Worm (Caenorhabditis elegans): ENCODE data around the gene stg-2.

Gene stg-2

ce11 chrX:8608756-8609155 is 35.0 kb downstream of the stg-2 start:
- TF ChIP-seq pha-2 (tag; optimal IDR thresholded peaks at IDR 0.05): no peak
- TF ChIP-seq dve-1 (tag; optimal IDR thresholded peaks at IDR 0.05): no peak
- TF ChIP-seq madf-2 (tag; optimal IDR thresholded peaks at IDR 0.05): no peak
- TF ChIP-seq nfya-1 (tag; optimal IDR thresholded peaks at IDR 0.05): no peak
- peak; percentile 2 for TF ChIP-seq gmeb-2 (tag; optimal IDR thresholded peaks at IDR 0.05)
- TF ChIP-seq fkh-10 (GFP tag; optimal IDR thresholded peaks at IDR 0.05): no peak
- TF ChIP-seq rnt-1 (tag; optimal IDR thresholded peaks at IDR 0.05): peak; percentile 45
- TF ChIP-seq unc-42 (tag; optimal IDR thresholded peaks at IDR 0.05): no peak
- no peak for TF ChIP-seq lim-6 (tag; optimal IDR thresholded peaks at IDR 0.05)
- TF ChIP-seq syd-9 (tag; optimal IDR thresholded peaks at IDR 0.05): no peak
- no peak for TF ChIP-seq ets-4 (tag; optimal IDR thresholded peaks at IDR 0.05)
- no peak for TF ChIP-seq Y22D7AL.16 (tag; optimal IDR thresholded peaks at IDR 0.05)
- TF ChIP-seq che-1 (tag; optimal IDR thresholded peaks at IDR 0.05): no peak
- no peak for TF ChIP-seq ceh-34 (tag; optimal IDR thresholded peaks at IDR 0.05)
- TF ChIP-seq ceh-19 (GFP tag; optimal IDR thresholded peaks at IDR 0.05): no peak
- no peak for TF ChIP-seq tbx-7 (tag; optimal IDR thresholded peaks at IDR 0.05)
- no peak for TF ChIP-seq eyg-1 (tag; optimal IDR thresholded peaks at IDR 0.05)

DNA sequence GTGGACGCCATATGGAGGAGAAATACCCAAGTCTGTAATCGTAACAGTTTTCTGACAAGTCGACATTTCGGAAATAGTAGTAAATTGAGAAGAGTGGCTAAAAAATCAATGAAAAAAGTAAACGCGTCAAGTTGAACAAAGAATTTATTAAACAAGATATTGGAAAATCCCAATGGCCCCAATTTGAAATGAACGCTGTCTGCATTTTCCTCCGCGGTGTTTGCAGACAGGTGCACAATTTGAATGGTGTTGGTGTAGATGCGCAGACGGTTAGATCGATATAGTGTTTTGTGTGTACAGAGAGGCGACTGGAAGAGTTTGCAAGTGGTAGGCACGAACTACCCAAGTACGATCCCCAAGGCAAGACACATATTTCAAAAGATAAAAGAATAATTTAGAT is 38.7 kb downstream of the stg-2 start, which contains the start of the genes H35N09.2 and H35N09.1:
Gene H35N09.2, minus strand, starts transcription at position 54 of the 400 bp plus-strand sequence.
Gene H35N09.1, plus strand, starts transcription at position 335 of the 400 bp plus-strand sequence.
- TF ChIP-seq nfya-1 (tag; optimal IDR thresholded peaks at IDR 0.05): peak; percentile 55
- TF ChIP-seq ceh-24 (tag; optimal IDR thresholded peaks at IDR 0.05): no peak
- peak; percentile 0 for TF ChIP-seq ceh-34 (tag; optimal IDR thresholded peaks at IDR 0.05)
- peak; percentile 4 for TF ChIP-seq tbx-2 (tag; optimal IDR thresholded peaks at IDR 0.05)

ce11 chrX:8604160-8604559 is 39.6 kb downstream of the stg-2 start:
- TF ChIP-seq che-1 (tag; optimal IDR thresholded peaks at IDR 0.05) (no peak), ceh-18 (tag; optimal IDR thresholded peaks at IDR 0.05) (no peak), lim-6 (tag; optimal IDR thresholded peaks at IDR 0.05) (no peak), sox-4 (tag; optimal IDR thresholded peaks at IDR 0.05) (no peak), sdc-2 (tag; optimal IDR thresholded peaks at IDR 0.05) (no peak), ttx-3 (tag; optimal IDR thresholded peaks at IDR 0.05) (no peak)

DNA sequence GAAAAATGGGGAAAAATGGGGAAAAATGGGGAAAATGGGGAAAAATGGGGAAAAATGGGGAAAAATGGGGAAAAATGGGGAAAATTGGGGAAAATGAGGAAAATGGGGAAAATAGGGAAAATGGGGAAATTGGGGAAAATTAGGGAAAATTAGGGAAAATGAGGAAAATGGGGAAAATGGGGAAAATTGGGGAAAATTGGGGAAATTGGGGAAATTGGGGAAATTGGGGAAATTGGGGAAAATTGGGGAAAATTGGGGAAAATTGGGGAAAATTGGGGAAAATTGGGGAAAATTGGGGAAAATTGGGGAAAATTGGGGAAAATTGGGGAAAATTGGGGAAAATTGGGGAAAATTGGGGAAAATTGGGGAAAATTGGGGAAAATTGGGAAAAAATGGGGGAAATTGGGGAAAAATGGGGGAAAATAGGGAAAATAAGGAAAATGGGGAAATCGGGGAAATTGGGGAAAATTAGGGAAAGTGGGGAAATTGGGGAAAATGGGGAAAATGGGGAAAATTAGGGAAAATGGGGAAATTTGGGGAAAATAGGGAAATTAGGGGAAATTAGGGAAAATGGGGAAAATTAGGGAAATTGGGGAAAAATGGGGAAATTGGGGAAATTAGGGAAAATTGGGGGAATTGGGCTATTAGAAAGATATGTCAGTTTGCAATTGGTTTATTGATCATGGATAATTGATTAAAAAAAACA is 40.8 kb downstream of the stg-2 start:
- TF ChIP-seq hlh-30 (tag; optimal IDR thresholded peaks at IDR 0.05; ENCODE audit: insufficient read depth) (no peak), ceh-6 (GFP tag; optimal IDR thresholded peaks at IDR 0.05) (no peak), Y22D7AL.16 (tag; optimal IDR thresholded peaks at IDR 0.05) (no peak), lin-11 (tag; optimal IDR thresholded peaks at IDR 0.05) (peak; percentile 65), syd-9 (tag; optimal IDR thresholded peaks at IDR 0.05) (no peak), sox-2 (GFP tag; IDR thresholded peaks at IDR 0.05) (0 out of 2 replicates have a peak, but pooled peaks have one; percentile 10), ceh-45 (GFP tag; IDR thresholded peaks at IDR 0.05) (peak; percentile 65; the same call in 1 of the 2 replicates), sox-4 (tag; optimal IDR thresholded peaks at IDR 0.05) (peak; percentile 18), fax-1 (tag; optimal IDR thresholded peaks at IDR 0.05) (no peak), pax-1 (tag; optimal IDR thresholded peaks at IDR 0.05) (no peak), pha-2 (tag; optimal IDR thresholded peaks at IDR 0.05) (no peak), rnt-1 (tag; optimal IDR thresholded peaks at IDR 0.05) (no peak), mec-3 (tag; optimal IDR thresholded peaks at IDR 0.05; ENCODE audit: borderline replicate concordance) (no peak), tbx-2 (tag; optimal IDR thresholded peaks at IDR 0.05) (no peak), F13H6.1 (tag; optimal IDR thresholded peaks at IDR 0.05) (no peak), C08G9.2 (tag; optimal IDR thresholded peaks at IDR 0.05) (no peak), pat-9 (tag; optimal IDR thresholded peaks at IDR 0.05) (peak; percentile 28), gmeb-2 (tag; optimal IDR thresholded peaks at IDR 0.05) (peak; percentile 24), pros-1 (tag; optimal IDR thresholded peaks at IDR 0.05) (no peak), sdc-2 (tag; optimal IDR thresholded peaks at IDR 0.05) (no peak), ceh-2 (tag; optimal IDR thresholded peaks at IDR 0.05) (no peak), ceh-19 (GFP tag; optimal IDR thresholded peaks at IDR 0.05) (peak; percentile 32), pag-3 (tag; optimal IDR thresholded peaks at IDR 0.05; ENCODE audit: borderline replicate concordance) (no peak), ceh-9 (tag; optimal IDR thresholded peaks at IDR 0.05) (peak; percentile 49), nfya-1 (tag; optimal IDR thresholded peaks at IDR 0.05) (no peak), unc-55 (GFP tag; optimal IDR thresholded peaks at IDR 0.05) (no peak), ceh-22 (tag; optimal IDR thresholded peaks at IDR 0.05) (no peak), ets-4 (tag; optimal IDR thresholded peaks at IDR 0.05) (no peak), zip-5 (tag; optimal IDR thresholded peaks at IDR 0.05) (no peak), unc-42 (tag; optimal IDR thresholded peaks at IDR 0.05) (no peak), T23F11.4 (GFP tag; optimal IDR thresholded peaks at IDR 0.05) (no peak), hlh-15 (tag; optimal IDR thresholded peaks at IDR 0.05) (no peak), elt-4 (tag; optimal IDR thresholded peaks at IDR 0.05) (no peak)
